Worm (Caenorhabditis elegans): ENCODE results near the gene C18A11.3.
A peak's percentile ranks its signal among the peaks of the same experiment; 100 is the strongest.

The C18A11.3 gene

ce11 chrX:8021609-8022008, 39.3 kb upstream of the C18A11.3 start (continued):
- TF ChIP-seq rec-8 (tag; optimal IDR thresholded peaks at IDR 0.05) (no peak), Y53F4B.3 (GFP tag; IDR thresholded peaks at IDR 0.05) (no peak), snpc-3.4 (tag; optimal IDR thresholded peaks at IDR 0.05) (no peak), tbp1 (GFP tag; optimal IDR thresholded peaks at IDR 0.05) (peak; percentile 12), zim-3 (tag; optimal IDR thresholded peaks at IDR 0.05) (peak; percentile 44), B0035.1 (tag; optimal IDR thresholded peaks at IDR 0.05) (no peak), repo-1 (tag; optimal IDR thresholded peaks at IDR 0.05) (no peak), hmg-1.2 (GFP tag; IDR thresholded peaks at IDR 0.05) (peak; percentile 54), nfyb-1 (GFP tag; IDR thresholded peaks at IDR 0.05) (peak; percentile 69; the same call in 1 of the 2 replicates), B0261.1 (tag; optimal IDR thresholded peaks at IDR 0.05) (no peak), snpc-1.3 (tag; optimal IDR thresholded peaks at IDR 0.05; ENCODE audit: insufficient read depth) (no peak), nhr-80 (tag; optimal IDR thresholded peaks at IDR 0.05) (peak; percentile 33), tlf-1 (GFP tag; optimal IDR thresholded peaks at IDR 0.05) (peak; percentile 12), lin-35 (GFP tag; optimal IDR thresholded peaks at IDR 0.05) (peak in 1 of 3 experiments; percentile 71), C17E4.6 (GFP tag; IDR thresholded peaks at IDR 0.05) (no peak), snpc-4 (GFP tag; optimal IDR thresholded peaks at IDR 0.05) (no peak), snpc-4 (tag; optimal IDR thresholded peaks at IDR 0.05) (peak in 2 of 4 experiments; percentile 27 to 30), ets-4 (GFP tag; optimal IDR thresholded peaks at IDR 0.05) (peak; percentile 40), F23B12.7 (tag; optimal IDR thresholded peaks at IDR 0.05; ENCODE audit: insufficient read depth) (no peak), D2030.7 (GFP tag; IDR thresholded peaks at IDR 0.05) (no peak), lin-54 (GFP tag; optimal IDR thresholded peaks at IDR 0.05) (peak; percentile 12), sea-2 (GFP tag; IDR thresholded peaks at IDR 0.05) (no peak), lir-1 (GFP tag; conservative IDR thresholded peaks at IDR 0.05) (peak; percentile 16; the same call in 1 of the 2 replicates), F57C9.4 (tag; optimal IDR thresholded peaks at IDR 0.05) (no peak), T07F8.4 (tag; optimal IDR thresholded peaks at IDR 0.05) (peak; percentile 18), F55B11.4 (tag; optimal IDR thresholded peaks at IDR 0.05; ENCODE audit: borderline replicate concordance, insufficient read depth) (no peak), F57A8.1 (GFP tag; optimal IDR thresholded peaks at IDR 0.05) (no peak), hsf-1 (GFP tag; IDR thresholded peaks at IDR 0.05) (peak; percentile 47; the same call in 1 of the 2 replicates), hlh-26 (GFP tag; conservative IDR thresholded peaks at IDR 0.05) (no peak), K11D2.4 (GFP tag; IDR thresholded peaks at IDR 0.05) (peak; percentile 80)

DNA sequence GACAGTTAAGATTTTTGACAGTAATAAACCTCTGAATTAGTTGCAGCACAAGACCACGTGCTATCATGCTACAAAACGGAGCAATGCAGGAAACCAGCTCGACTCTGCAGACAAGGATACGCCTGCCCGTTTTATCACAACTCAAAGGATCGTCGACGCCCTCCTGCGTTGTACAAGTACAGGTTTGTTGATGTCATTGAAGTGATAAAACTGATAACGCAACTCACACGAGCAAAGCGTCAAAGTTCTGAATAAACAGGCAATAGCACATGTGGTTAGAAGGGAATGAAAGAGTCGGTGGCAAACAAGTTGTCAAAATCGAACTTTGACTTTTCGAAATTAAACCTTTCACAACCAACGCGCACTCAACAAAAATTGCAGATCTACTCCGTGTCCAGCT, 38.2 kb upstream of the C18A11.3 start:
- no peak for TF ChIP-seq Y79H2A.3 (GFP tag; conservative IDR thresholded peaks at IDR 0.05)
- peak; percentile 42 for TF ChIP-seq ets-4 (GFP tag; optimal IDR thresholded peaks at IDR 0.05)
- no peak for TF ChIP-seq mes-4 (tag; optimal IDR thresholded peaks at IDR 0.05)
- no peak for TF ChIP-seq F57C9.4 (tag; optimal IDR thresholded peaks at IDR 0.05)
- TF ChIP-seq zfh-2 (GFP tag; conservative IDR thresholded peaks at IDR 0.05), result no peak
- TF ChIP-seq T26A5.8 (tag; optimal IDR thresholded peaks at IDR 0.05), result no peak
- TF ChIP-seq chd-7 (tag; optimal IDR thresholded peaks at IDR 0.05), result no peak
- no peak for TF ChIP-seq K11D2.4 (GFP tag; IDR thresholded peaks at IDR 0.05)
- TF ChIP-seq tbx-9 (tag; optimal IDR thresholded peaks at IDR 0.05; ENCODE audit: borderline replicate concordance), result no peak
- no peak for TF ChIP-seq egl-18 (GFP tag; IDR thresholded peaks at IDR 0.05)
- TF ChIP-seq F23B12.7 (tag; optimal IDR thresholded peaks at IDR 0.05; ENCODE audit: insufficient read depth), result no peak
- no peak for TF ChIP-seq hlh-12 (tag; optimal IDR thresholded peaks at IDR 0.05)
- no peak for TF ChIP-seq D2030.7 (GFP tag; IDR thresholded peaks at IDR 0.05)
- no peak for TF ChIP-seq C17E4.6 (GFP tag; IDR thresholded peaks at IDR 0.05)
- no peak for TF ChIP-seq ceh-27 (GFP tag; optimal IDR thresholded peaks at IDR 0.05)
- TF ChIP-seq F52B5.7 (tag; optimal IDR thresholded peaks at IDR 0.05), result no peak
- TF ChIP-seq nhr-90 (tag; optimal IDR thresholded peaks at IDR 0.05), result peak; percentile 42
- no peak for TF ChIP-seq B0019.2 (GFP tag; conservative IDR thresholded peaks at IDR 0.05)
- 0 out of 2 replicates have a peak, but pooled peaks have one; percentile 10 for TF ChIP-seq pbrm-1 (GFP tag; IDR thresholded peaks at IDR 0.05)
- TF ChIP-seq lin-54 (GFP tag; optimal IDR thresholded peaks at IDR 0.05), result peak; percentile 19
- no peak for TF ChIP-seq mxl-1 (tag; optimal IDR thresholded peaks at IDR 0.05)
- TF ChIP-seq lin-40 (tag; optimal IDR thresholded peaks at IDR 0.05), result no peak
- TF ChIP-seq ceh-100 (GFP tag; IDR thresholded peaks at IDR 0.05), result no peak
- no peak for TF ChIP-seq ZK185.1 (tag; optimal IDR thresholded peaks at IDR 0.05; ENCODE audit: poor library complexity, severe bottlenecking)
